Worm (Caenorhabditis elegans): ENCODE data around the gene hrpa-1.

The hrpa-1 gene

ce11 chrIV:3289237-3289636, 49.4 kb downstream of the hrpa-1 start, which contains the start of gene gcy-23:
Gene gcy-23 (minus strand): TSS chrIV:3289337.
- TF ChIP-seq unc-130 (GFP tag; optimal IDR thresholded peaks at IDR 0.05) (no peak), dmd-9 (GFP tag; IDR thresholded peaks at IDR 0.05) (no peak), hmg-1.1 (GFP tag; IDR thresholded peaks at IDR 0.05) (no peak), dmd-8 (GFP tag; IDR thresholded peaks at IDR 0.05) (no peak), Y48G9A.11 (GFP tag; IDR thresholded peaks at IDR 0.05) (no peak), mes-2 (tag; optimal IDR thresholded peaks at IDR 0.05; ENCODE audit: poor library complexity, severe bottlenecking) (no peak), set-16 (GFP tag; IDR thresholded peaks at IDR 0.05) (no peak), mxl-2 (GFP tag; conservative IDR thresholded peaks at IDR 0.05) (no peak), snpc-1.2 (GFP tag; IDR thresholded peaks at IDR 0.05) (no peak), sdz-12 (GFP tag; optimal IDR thresholded peaks at IDR 0.05) (no peak), nhr-11 (tag; optimal IDR thresholded peaks at IDR 0.05) (no peak), D1046.2 (GFP tag; IDR thresholded peaks at IDR 0.05) (no peak), unc-62 (GFP tag; optimal IDR thresholded peaks at IDR 0.05 in 1 of 2) (no peak), unc-62 (tag; optimal IDR thresholded peaks at IDR 0.05) (no peak)

Measured in whole organism, L4 larva.